Fruit fly (Drosophila melanogaster): ENCODE results near the gene RpL30.

The RpL30 gene

DNA sequence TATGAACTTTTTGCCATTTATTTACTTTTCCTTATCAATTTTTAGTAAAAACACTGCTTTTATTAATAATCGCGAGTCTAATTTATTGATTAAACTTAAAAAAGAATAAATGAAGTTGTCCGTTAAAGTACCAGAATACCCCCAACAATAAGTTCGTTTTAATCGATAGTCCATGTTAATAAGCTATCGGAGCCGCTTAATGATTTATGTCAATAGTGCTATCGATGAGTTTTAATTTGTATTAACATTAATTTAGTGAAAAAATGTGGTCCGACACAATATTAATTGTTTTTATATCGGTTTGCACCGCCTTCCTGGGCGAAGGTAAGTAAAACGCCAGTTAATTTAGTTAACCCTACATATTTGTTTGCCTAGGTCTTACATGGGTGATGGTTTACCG lies 39.8 kb upstream of the RpL30 start, which contains the start of gene CG10470 (continued):
- TF ChIP-seq CG15073 (GFP tag; optimal IDR thresholded peaks at IDR 0.05) (no peak), chinmo (GFP tag; IDR thresholded peaks at IDR 0.05; ENCODE audit: partially characterized antibody) (peak; percentile 84; the same call in 2 of the 4 replicates), onecut (GFP tag; IDR thresholded peaks at IDR 0.05) (peak; percentile 20; the same call in 1 of the 2 replicates), CG17359 (tag; optimal IDR thresholded peaks at IDR 0.05) (peak; percentile 28), knrl (GFP tag; IDR thresholded peaks at IDR 0.05; ENCODE audit: partially characterized antibody) (peak; percentile 70; the same call in 2 of the 3 replicates), CG13424 (tag; optimal IDR thresholded peaks at IDR 0.05) (peak; percentile 19), otp (GFP tag; IDR thresholded peaks at IDR 0.05) (no peak), z (GFP tag; IDR thresholded peaks at IDR 0.05) (no peak), stwl (tag; optimal IDR thresholded peaks at IDR 0.05) (peak; percentile 62), lola (GFP tag; optimal IDR thresholded peaks at IDR 0.05) (peak in 1 of 3 experiments; percentile 34), Bteb2 (GFP tag; optimal IDR thresholded peaks at IDR 0.05) (no peak), crol (GFP tag; IDR thresholded peaks at IDR 0.05) (no peak), CG8089 (GFP tag; optimal IDR thresholded peaks at IDR 0.05) (no peak), CG1024 (GFP tag; IDR thresholded peaks at IDR 0.05) (no peak)

- peak; percentile 69 for TF ChIP-seq CG10209 (GFP tag; optimal IDR thresholded peaks at IDR 0.05)
- peak; percentile 93 for TF ChIP-seq lilli (GFP tag; optimal IDR thresholded peaks at IDR 0.05)
- TF ChIP-seq CG10274 (GFP tag; optimal IDR thresholded peaks at IDR 0.05), result no peak
- 0 out of 2 replicates have a peak, but pooled peaks have one; percentile 46 for TF ChIP-seq CG16779 (GFP tag; IDR thresholded peaks at IDR 0.05)
- peak; percentile 97 for TF ChIP-seq BEAF-32 (GFP tag; optimal IDR thresholded peaks at IDR 0.05)
- TF ChIP-seq fu2 (GFP tag; optimal IDR thresholded peaks at IDR 0.05), result peak; percentile 90
- TF ChIP-seq CG6254 (GFP tag; optimal IDR thresholded peaks at IDR 0.05), result peak; percentile 50
- no peak for TF ChIP-seq Kr (GFP tag; optimal IDR thresholded peaks at IDR 0.05)
- TF ChIP-seq row (GFP tag; IDR thresholded peaks at IDR 0.05), result peak; percentile 96
- TF ChIP-seq CG6654 (GFP tag; optimal IDR thresholded peaks at IDR 0.05), result no peak
- TF ChIP-seq Lhr (GFP tag; optimal IDR thresholded peaks at IDR 0.05), result peak; percentile 51
- peak; percentile 32 for TF ChIP-seq TFAM (GFP tag; optimal IDR thresholded peaks at IDR 0.05)
- no peak for TF ChIP-seq CG12071 (GFP tag; optimal IDR thresholded peaks at IDR 0.05)
- peak; percentile 71 for TF ChIP-seq Nf-YC (tag; optimal IDR thresholded peaks at IDR 0.05)
- peak; percentile 58 for TF ChIP-seq CG1529 (GFP tag; optimal IDR thresholded peaks at IDR 0.05)
- peak; percentile 54 for TF ChIP-seq CG3065 (GFP tag; optimal IDR thresholded peaks at IDR 0.05)
- peak; percentile 60 for TF ChIP-seq CG3407 (GFP tag; optimal IDR thresholded peaks at IDR 0.05)
- no peak for TF ChIP-seq MTF-1 (GFP tag; optimal IDR thresholded peaks at IDR 0.05; ENCODE audit: borderline replicate concordance)
- TF ChIP-seq CG33557 (GFP tag; optimal IDR thresholded peaks at IDR 0.05), result peak; percentile 75
- peak; percentile 85 for TF ChIP-seq Aef1 (GFP tag; IDR thresholded peaks at IDR 0.05)
- TF ChIP-seq Lpt (GFP tag; optimal IDR thresholded peaks at IDR 0.05), result no peak
- TF ChIP-seq luna (GFP tag; optimal IDR thresholded peaks at IDR 0.05), result peak; percentile 64
- peak; percentile 93 for TF ChIP-seq CG2120 (GFP tag; optimal IDR thresholded peaks at IDR 0.05)
- TF ChIP-seq wor (GFP tag; IDR thresholded peaks at IDR 0.05), result peak; percentile 65
- TF ChIP-seq ro (GFP tag; IDR thresholded peaks at IDR 0.05), result peak; percentile 8; the same call in 1 of the 2 replicates
- TF ChIP-seq dmrt99B (tag; optimal IDR thresholded peaks at IDR 0.05), result no peak
- peak; percentile 92 for TF ChIP-seq Dad (GFP tag; optimal IDR thresholded peaks at IDR 0.05)
- peak; percentile 81 for TF ChIP-seq CG8388 (GFP tag; optimal IDR thresholded peaks at IDR 0.05)
- peak; percentile 55 for TF ChIP-seq kay (GFP tag; optimal IDR thresholded peaks at IDR 0.05)
- TF ChIP-seq Pdp1 (GFP tag; optimal IDR thresholded peaks at IDR 0.05), result peak; percentile 89 to 91
- no peak for TF ChIP-seq CG4360 (GFP tag; IDR thresholded peaks at IDR 0.05)
- TF ChIP-seq ab (GFP tag; optimal IDR thresholded peaks at IDR 0.05), result peak; percentile 69
- TF ChIP-seq CG18764 (GFP tag; optimal IDR thresholded peaks at IDR 0.05), result peak; percentile 63
- peak; percentile 70 for TF ChIP-seq lbe (GFP tag; optimal IDR thresholded peaks at IDR 0.05)
- TF ChIP-seq pita (GFP tag; optimal IDR thresholded peaks at IDR 0.05), result no peak
- TF ChIP-seq HLH3B (GFP tag; IDR thresholded peaks at IDR 0.05), result peak; percentile 75
Measured at dm6 chr2L:19045111-19045560, 36.0 kb upstream of the RpL30 start, which contains the start of the genes Ttc19 and Acn. Gene Ttc19 (minus strand): TSS chr2L:19045148. Gene Acn (plus strand): TSS chr2L:19045355.

All from whole organism, embryonic.